Worm (Caenorhabditis elegans): ENCODE results near the gene F37C12.10.

Gene F37C12.10

ce11 chrIII:7189581-7190128, 1.5 kb upstream of the F37C12.10 start, which contains the start of gene rps-21 (continued):
- peak; percentile 23 for TF ChIP-seq jun-1 (tag; optimal IDR thresholded peaks at IDR 0.05)
- TF ChIP-seq fos-1 (tag; optimal IDR thresholded peaks at IDR 0.05), result no peak

ce11 chrIII:7185473-7185872, 2.7 kb downstream of the F37C12.10 start, which contains the start of gene F37C12.14:
Gene F37C12.14 (minus strand): TSS chrIII:7185573.
- no peak for TF ChIP-seq lin-39 (tag; optimal IDR thresholded peaks at IDR 0.05)
- TF ChIP-seq egl-27 (tag; optimal IDR thresholded peaks at IDR 0.05), result no peak
- TF ChIP-seq nhr-237 (tag; optimal IDR thresholded peaks at IDR 0.05), result no peak
- no peak for TF ChIP-seq zag-1 (tag; optimal IDR thresholded peaks at IDR 0.05)
- TF ChIP-seq nhr-76 (tag; optimal IDR thresholded peaks at IDR 0.05), result no peak
- TF ChIP-seq jun-1 (tag; optimal IDR thresholded peaks at IDR 0.05), result no peak
- no peak for TF ChIP-seq ZK546.5 (tag; optimal IDR thresholded peaks at IDR 0.05)
- no peak for TF ChIP-seq fkh-2 (tag; optimal IDR thresholded peaks at IDR 0.05)
- no peak for TF ChIP-seq nfya-1 (tag; optimal IDR thresholded peaks at IDR 0.05; ENCODE audit: insufficient read depth)
- no peak for TF ChIP-seq ama-1 (optimal IDR thresholded peaks at IDR 0.05)
- no peak for TF ChIP-seq ceh-82 (tag; optimal IDR thresholded peaks at IDR 0.05)
- no peak for TF ChIP-seq unc-62 (GFP tag; optimal IDR thresholded peaks at IDR 0.05)
- TF ChIP-seq nhr-67 (tag; optimal IDR thresholded peaks at IDR 0.05), result no peak

ce11 chrIII:7184022-7184421, 4.2 kb downstream of the F37C12.10 start, which contains the start of gene yju-2:
Gene yju-2 (plus strand): TSS chrIII:7184336.
- TF ChIP-seq egl-5 (tag; optimal IDR thresholded peaks at IDR 0.05), result no peak
- peak; percentile 16 for TF ChIP-seq pqm-1 (tag; optimal IDR thresholded peaks at IDR 0.05)
- no peak for TF ChIP-seq fos-1 (tag; optimal IDR thresholded peaks at IDR 0.05)
- no peak for TF ChIP-seq aly-2 (tag; optimal IDR thresholded peaks at IDR 0.05)
- no peak for TF ChIP-seq ama-1 (optimal IDR thresholded peaks at IDR 0.05)
- TF ChIP-seq nhr-23 (tag; optimal IDR thresholded peaks at IDR 0.05), result peak; percentile 70
- TF ChIP-seq nhr-67 (tag; optimal IDR thresholded peaks at IDR 0.05), result no peak
- TF ChIP-seq nhr-237 (tag; optimal IDR thresholded peaks at IDR 0.05), result no peak
- TF ChIP-seq sea-2 (GFP tag; optimal IDR thresholded peaks at IDR 0.05), result no peak
- no peak for TF ChIP-seq fkh-2 (tag; optimal IDR thresholded peaks at IDR 0.05)
- TF ChIP-seq nhr-77 (tag; optimal IDR thresholded peaks at IDR 0.05), result no peak
- no peak for TF ChIP-seq ceh-16 (tag; optimal IDR thresholded peaks at IDR 0.05)
- no peak for TF ChIP-seq ztf-4 (tag; optimal IDR thresholded peaks at IDR 0.05)
- no peak for TF ChIP-seq ceh-82 (tag; optimal IDR thresholded peaks at IDR 0.05)
- TF ChIP-seq lin-15B (tag; optimal IDR thresholded peaks at IDR 0.05), result peak; percentile 84
- TF ChIP-seq tbx-2 (tag; optimal IDR thresholded peaks at IDR 0.05), result no peak
- TF ChIP-seq lin-39 (tag; optimal IDR thresholded peaks at IDR 0.05), result no peak
- peak; percentile 24 for TF ChIP-seq elt-2 (tag; optimal IDR thresholded peaks at IDR 0.05)
- peak; percentile 60 for TF ChIP-seq nhr-43 (tag; optimal IDR thresholded peaks at IDR 0.05; ENCODE audit: poor library complexity, severe bottlenecking)
- peak; percentile 1 for TF ChIP-seq egl-27 (tag; optimal IDR thresholded peaks at IDR 0.05)
- TF ChIP-seq snpc-4 (tag; optimal IDR thresholded peaks at IDR 0.05), result peak; percentile 39
- no peak for TF ChIP-seq elt-1 (tag; optimal IDR thresholded peaks at IDR 0.05)
- no peak for TF ChIP-seq nhr-12 (tag; optimal IDR thresholded peaks at IDR 0.05)
- peak; percentile 95 for TF ChIP-seq pha-4 (tag; optimal IDR thresholded peaks at IDR 0.05)
- no peak for TF ChIP-seq fkh-10 (GFP tag; optimal IDR thresholded peaks at IDR 0.05)
- TF ChIP-seq nhr-28 (tag; optimal IDR thresholded peaks at IDR 0.05), result no peak
- TF ChIP-seq ceh-28 (tag; optimal IDR thresholded peaks at IDR 0.05), result peak; percentile 18
- no peak for TF ChIP-seq ZK546.5 (tag; optimal IDR thresholded peaks at IDR 0.05)
- TF ChIP-seq nhr-11 (tag; optimal IDR thresholded peaks at IDR 0.05), result peak; percentile 29
- no peak for TF ChIP-seq daf-12 (tag; optimal IDR thresholded peaks at IDR 0.05)
- TF ChIP-seq eor-1 (tag; optimal IDR thresholded peaks at IDR 0.05), result no peak
- no peak for TF ChIP-seq nhr-76 (tag; optimal IDR thresholded peaks at IDR 0.05)
- TF ChIP-seq elt-3 (tag; optimal IDR thresholded peaks at IDR 0.05), result no peak
- TF ChIP-seq skn-1 (tag; optimal IDR thresholded peaks at IDR 0.05), result no peak
- no peak for TF ChIP-seq zag-1 (tag; optimal IDR thresholded peaks at IDR 0.05)
- no peak for TF ChIP-seq unc-39 (tag; optimal IDR thresholded peaks at IDR 0.05)
- peak; percentile 37 for TF ChIP-seq hmg-11 (tag; optimal IDR thresholded peaks at IDR 0.05)
- no peak for TF ChIP-seq mdl-1 (tag; optimal IDR thresholded peaks at IDR 0.05)
- TF ChIP-seq unc-62 (GFP tag; optimal IDR thresholded peaks at IDR 0.05), result no peak
- TF ChIP-seq nfya-1 (tag; optimal IDR thresholded peaks at IDR 0.05; ENCODE audit: insufficient read depth), result peak; percentile 69
- TF ChIP-seq ztf-11 (tag; optimal IDR thresholded peaks at IDR 0.05), result no peak
- no peak for TF ChIP-seq mml-1 (tag; optimal IDR thresholded peaks at IDR 0.05)
- no peak for TF ChIP-seq ceh-9 (tag; optimal IDR thresholded peaks at IDR 0.05)
- TF ChIP-seq nhr-25 (tag; optimal IDR thresholded peaks at IDR 0.05), result peak; percentile 63
- no peak for TF ChIP-seq lsy-12 (tag; optimal IDR thresholded peaks at IDR 0.05)
- no peak for TF ChIP-seq jun-1 (tag; optimal IDR thresholded peaks at IDR 0.05)
- TF ChIP-seq R02D3.7 (tag; optimal IDR thresholded peaks at IDR 0.05), result no peak

Data from whole organism, L3 larva.